Fruit fly (Drosophila melanogaster) whole organism, embryonic: ENCODE data around the gene CG17097.

Source experiments
- Aef1 ChIP-seq: fragments of 200-800 bp; sonication (Bioruptor generic); IDR thresholded peaks from 3 replicates; pipeline ENCODE4 v1.3.6; 2022; ENCODE audit warnings: missing biosample characterization, missing genetic modification characterization
- Asciz ChIP-seq: fragments of 200-800 bp; sonication (Bioruptor generic); optimal IDR thresholded peaks from 2 replicates; lab custom pipeline; 2017; ENCODE audit warnings: missing biosample characterization, mild to moderate bottlenecking, missing genetic modification characterization, missing genetic modification reagents
- Atf-2 ChIP-seq: fragments of 200-800 bp; sonication (Bioruptor generic); optimal IDR thresholded peaks from 2 replicates; lab custom pipeline; 2016; ENCODE audit warnings: missing biosample characterization, missing genetic modification characterization
- Bgb ChIP-seq: fragments of 200-800 bp; sonication (Bioruptor generic); IDR thresholded peaks from 2 replicates; pipeline ENCODE4 v1.3.6; 2022; ENCODE audit warnings: missing biosample characterization, missing genetic modification characterization; ENCODE audit not compliant: partially characterized antibody
- BtbVII ChIP-seq: fragments of 200-800 bp; sonication (Bioruptor generic); optimal IDR thresholded peaks from 3 replicates; lab custom pipeline; 2017; ENCODE audit warnings: missing biosample characterization, mild to moderate bottlenecking, missing genetic modification characterization
- Bteb2 ChIP-seq: fragments of 200-800 bp; sonication (Bioruptor generic); optimal IDR thresholded peaks from 2 replicates; lab custom pipeline; 2016; ENCODE audit warnings: missing biosample characterization, missing genetic modification characterization
- CG10431 ChIP-seq: fragments of 200-800 bp; sonication (Bioruptor generic); optimal IDR thresholded peaks from 3 replicates; lab custom pipeline; 2018; ENCODE audit warnings: missing biosample characterization, mild to moderate bottlenecking, missing genetic modification characterization
- CG10959 ChIP-seq: fragments of 200-800 bp; sonication (Bioruptor generic); IDR thresholded peaks from 2 replicates; pipeline ENCODE4 v1.3.6; 2022; ENCODE audit warnings: missing biosample characterization, missing genetic modification characterization
- CG11247 ChIP-seq: fragments of 200-800 bp; sonication (Bioruptor generic); IDR thresholded peaks from 2 replicates; pipeline ENCODE4 v1.3.6; 2022; ENCODE audit warnings: missing biosample characterization, missing genetic modification characterization
- CG12104 ChIP-seq: fragments of 200-800 bp; sonication (Bioruptor generic); optimal IDR thresholded peaks from 3 replicates; lab custom pipeline; 2016; ENCODE audit warnings: missing biosample characterization, missing genetic modification characterization
- CG1233 ChIP-seq: fragments of 200-800 bp; sonication (Bioruptor generic); optimal IDR thresholded peaks from 4 replicates; lab custom pipeline; 2018; ENCODE audit warnings: missing biosample characterization, mild to moderate bottlenecking, missing genetic modification characterization
- CG13424 ChIP-seq: fragments of 200-800 bp; sonication (Bioruptor generic); optimal IDR thresholded peaks from 2 replicates; lab custom pipeline; 2019; ENCODE audit warnings: missing biosample characterization, mild to moderate bottlenecking, missing genetic modification characterization, moderate library complexity
- CG15601 ChIP-seq: fragments of 200-800 bp; sonication (Bioruptor generic); optimal IDR thresholded peaks from 3 replicates; lab custom pipeline; 2019; ENCODE audit warnings: missing biosample characterization, mild to moderate bottlenecking, missing genetic modification characterization, moderate library complexity
- CG17385 ChIP-seq: fragments of 200-800 bp; sonication (Bioruptor generic); optimal IDR thresholded peaks from 3 replicates; lab custom pipeline; 2018; ENCODE audit warnings: missing biosample characterization, mild to moderate bottlenecking, missing genetic modification characterization
- CG17802 ChIP-seq: fragments of 200-800 bp; sonication (Bioruptor generic); optimal IDR thresholded peaks from 2 replicates; lab custom pipeline; 2018; ENCODE audit warnings: missing biosample characterization, mild to moderate bottlenecking, missing genetic modification characterization, moderate library complexity
- CG2712 ChIP-seq: fragments of 200-800 bp; optimal IDR thresholded peaks from 3 replicates; lab custom pipeline; 2019; ENCODE audit warnings: missing biosample characterization, mild to moderate bottlenecking, missing genetic modification characterization, moderate library complexity
- CG34376 ChIP-seq: fragments of 200-800 bp; sonication (Bioruptor generic); optimal IDR thresholded peaks from 2 replicates; lab custom pipeline; 2018; ENCODE audit warnings: missing biosample characterization, mild to moderate bottlenecking, missing genetic modification characterization
- CG4617 ChIP-seq: fragments of 200-800 bp; sonication (Bioruptor generic); optimal IDR thresholded peaks from 3 replicates; lab custom pipeline; 2016; ENCODE audit warnings: missing biosample characterization, missing genetic modification characterization, borderline replicate concordance
- CG4707 ChIP-seq: fragments of 200-800 bp; sonication (Bioruptor generic); optimal IDR thresholded peaks from 2 replicates; lab custom pipeline; 2018; ENCODE audit warnings: missing biosample characterization, mild to moderate bottlenecking, missing genetic modification characterization, moderate library complexity
- CG9932 ChIP-seq: fragments of 200-800 bp; sonication (Bioruptor generic); IDR thresholded peaks from 2 replicates; pipeline ENCODE4 v1.3.6; 2022; ENCODE audit warnings: missing biosample characterization, missing genetic modification characterization
- D ChIP-seq, 2 experiments: fragments of 200-800 bp in 1 of 2; fragments of >200 bp in 1 of 2; sonication (Bioruptor generic) in 1 of 2; optimal IDR thresholded peaks; 2 replicates in 1 of 2; 3 replicates in 1 of 2; lab custom pipeline; 2017; ENCODE audit warnings: mild to moderate bottlenecking in 1 of 2, missing biosample characterization in 1 of 2, missing genetic modification characterization in 1 of 2, missing genetic modification reagents in 1 of 2
- Eip74EF ChIP-seq, 2 experiments: fragments of 200-800 bp in 1 of 2; fragments of >200 bp in 1 of 2; sonication (Bioruptor generic) in 1 of 2; optimal IDR thresholded peaks; 2 replicates each; lab custom pipeline; 2017 to 2019; ENCODE audit warnings: missing biosample characterization in 2 of 2, missing genetic modification characterization in 2 of 2, mild to moderate bottlenecking in 1 of 2, moderate library complexity in 1 of 2
- H15 ChIP-seq: fragments of 200-800 bp; sonication (Bioruptor generic); IDR thresholded peaks from 3 replicates; pipeline ENCODE4 v1.3.6; 2022; ENCODE audit warnings: missing biosample characterization, missing genetic modification characterization
- HmgZ ChIP-seq: fragments of 200-800 bp; sonication (Bioruptor generic); optimal IDR thresholded peaks from 2 replicates; lab custom pipeline; 2018; ENCODE audit warnings: missing biosample characterization, mild to moderate bottlenecking, missing genetic modification characterization
- Hr51 ChIP-seq, 2 experiments: fragments of 200-800 bp; sonication (Bioruptor generic); optimal IDR thresholded peaks; 2 replicates in 1 of 2; 3 replicates in 1 of 2; lab custom pipeline; 2016 to 2018; ENCODE audit warnings: missing biosample characterization in 2 of 2, missing genetic modification characterization in 2 of 2, mild to moderate bottlenecking in 1 of 2, moderate library complexity in 1 of 2
- Meics ChIP-seq: fragments of 200-800 bp; sonication (Bioruptor generic); optimal IDR thresholded peaks from 2 replicates; lab custom pipeline; 2017; ENCODE audit warnings: missing biosample characterization, mild to moderate bottlenecking, missing genetic modification characterization
- Mrtf ChIP-seq: fragments of 200-800 bp; sonication (Bioruptor generic); IDR thresholded peaks from 3 replicates; pipeline ENCODE4 v1.3.6; 2022; ENCODE audit warnings: missing biosample characterization, missing genetic modification characterization
- NC2α ChIP-seq: fragments of 200-800 bp; sonication (Bioruptor generic); optimal IDR thresholded peaks from 2 replicates; lab custom pipeline; 2016; ENCODE audit warnings: missing biosample characterization, missing genetic modification characterization
- Side ChIP-seq: fragments of 200-800 bp; sonication (Bioruptor generic); optimal IDR thresholded peaks from 2 replicates; lab custom pipeline; 2016; ENCODE audit warnings: missing biosample characterization, missing genetic modification characterization
- Vsx1 ChIP-seq: fragments of 200-800 bp; sonication (Bioruptor generic); optimal IDR thresholded peaks from 2 replicates; lab custom pipeline; 2017; ENCODE audit warnings: missing biosample characterization, mild to moderate bottlenecking, missing genetic modification characterization, missing genetic modification reagents
- abd-A ChIP-seq: fragments of 200-800 bp; sonication (Bioruptor generic); optimal IDR thresholded peaks from 3 replicates; lab custom pipeline; 2019; ENCODE audit warnings: missing biosample characterization, mild to moderate bottlenecking, missing genetic modification characterization, moderate library complexity
- ase ChIP-seq: fragments of 200-800 bp; sonication (Bioruptor generic); IDR thresholded peaks from 3 replicates; pipeline ENCODE4 v1.3.6; 2022; ENCODE audit warnings: missing biosample characterization, missing genetic modification characterization
- ato ChIP-seq: fragments of 200-800 bp; sonication (Bioruptor generic); IDR thresholded peaks from 2 replicates; pipeline ENCODE4 v1.3.6; 2022; ENCODE audit warnings: missing biosample characterization, missing genetic modification characterization; ENCODE audit not compliant: partially characterized antibody
- dimm ChIP-seq: fragments of 200-800 bp; sonication (Bioruptor generic); IDR thresholded peaks from 2 replicates; pipeline ENCODE4 v1.3.6; 2022; ENCODE audit warnings: missing biosample characterization, missing genetic modification characterization
- fd102C ChIP-seq: fragments of 200-800 bp; sonication (Bioruptor generic); optimal IDR thresholded peaks from 2 replicates; lab custom pipeline; 2018; ENCODE audit warnings: missing biosample characterization, mild to moderate bottlenecking, missing genetic modification characterization, moderate library complexity
- fd96Cb ChIP-seq: fragments of 200-800 bp; sonication (Bioruptor generic); optimal IDR thresholded peaks from 2 replicates; lab custom pipeline; 2018; ENCODE audit warnings: missing biosample characterization, mild to moderate bottlenecking, missing genetic modification characterization, moderate library complexity
- fu2 ChIP-seq: fragments of 200-800 bp; sonication (Bioruptor generic); optimal IDR thresholded peaks from 2 replicates; lab custom pipeline; 2016; ENCODE audit warnings: missing biosample characterization, missing genetic modification characterization
- gce ChIP-seq: fragments of 200-800 bp; sonication (Bioruptor generic); IDR thresholded peaks from 3 replicates; pipeline ENCODE4 v1.3.6; 2022; ENCODE audit warnings: missing biosample characterization, missing genetic modification characterization
- lilli ChIP-seq: fragments of 200-800 bp; sonication (Bioruptor generic); optimal IDR thresholded peaks from 3 replicates; lab custom pipeline; 2016; ENCODE audit warnings: missing biosample characterization, missing genetic modification characterization
- nmo ChIP-seq: fragments of 200-800 bp; sonication (Bioruptor generic); optimal IDR thresholded peaks from 2 replicates; lab custom pipeline; 2018; ENCODE audit warnings: missing biosample characterization, mild to moderate bottlenecking, missing genetic modification characterization, moderate library complexity
- nom ChIP-seq: fragments of 200-800 bp; sonication (Bioruptor generic); optimal IDR thresholded peaks from 2 replicates; lab custom pipeline; 2017; ENCODE audit warnings: missing biosample characterization, missing genetic modification characterization, mild to moderate bottlenecking, moderate library complexity, missing genetic modification reagents
- org-1 ChIP-seq: fragments of 200-800 bp; sonication (Bioruptor generic); optimal IDR thresholded peaks from 2 replicates; lab custom pipeline; 2017; ENCODE audit warnings: missing biosample characterization, missing genetic modification characterization
- prd ChIP-seq, 3 experiments: fragments of >200 bp in 2 of 3; fragments of 200-800 bp in 1 of 3; sonication (Bioruptor generic) in 1 of 3; optimal IDR thresholded peaks in 2 of 3; IDR thresholded peaks in 1 of 3; 2 replicates in 2 of 3; 3 replicates in 1 of 3; pipeline versions ENCODE4 v1.3.6 to Lab custom; 2017 to 2022; ENCODE audit warnings: missing biosample characterization in 1 of 3, missing genetic modification characterization in 1 of 3
- psq ChIP-seq: fragments of 200-800 bp; sonication (Bioruptor generic); optimal IDR thresholded peaks from 2 replicates; lab custom pipeline; 2017; ENCODE audit warnings: missing biosample characterization, missing genetic modification characterization
- sens-2 ChIP-seq: fragments of 200-800 bp; sonication (Bioruptor generic); IDR thresholded peaks from 2 replicates; pipeline ENCODE4 v1.3.6; 2022; ENCODE audit warnings: missing biosample characterization, missing genetic modification characterization
- sim ChIP-seq: fragments of 200-800 bp; sonication (Bioruptor generic); IDR thresholded peaks from 2 replicates; pipeline ENCODE4 v1.3.6; 2022; ENCODE audit warnings: missing biosample characterization, missing genetic modification characterization
- tin ChIP-seq: fragments of 200-800 bp; sonication (Bioruptor generic); optimal IDR thresholded peaks from 3 replicates; lab custom pipeline; 2016; ENCODE audit warnings: missing biosample characterization, missing genetic modification characterization
- tup ChIP-seq: fragments of 200-800 bp; sonication (Bioruptor generic); optimal IDR thresholded peaks from 2 replicates; lab custom pipeline; 2016; ENCODE audit warnings: missing biosample characterization, mild to moderate bottlenecking, missing genetic modification characterization, moderate library complexity
- zfh1 ChIP-seq: fragments of 200-800 bp; sonication (Bioruptor generic); IDR thresholded peaks from 3 replicates; pipeline ENCODE4 v1.3.6; 2022; ENCODE audit warnings: missing biosample characterization, missing genetic modification characterization

Gene CG17097

dm6 chr2L:10665603-10666002, 19.4 kb downstream of the CG17097 start (continued):
- no peak for TF ChIP-seq D (optimal IDR thresholded peaks at IDR 0.05; lab: Kevin White, UChicago)
- TF ChIP-seq D (GFP tag; optimal IDR thresholded peaks at IDR 0.05; lab: Kevin White, UChicago), result peak; percentile 3
- TF ChIP-seq Hr51 (GFP tag; optimal IDR thresholded peaks at IDR 0.05; lab: Kevin White, UChicago), result peak; percentile 43 to 89
- no peak for TF ChIP-seq CG10431 (GFP tag; lab: Kevin White, UChicago)
- TF ChIP-seq Aef1 (GFP tag; lab: Robert Waterston, UW), result peak; percentile 87
- TF ChIP-seq NC2α (GFP tag; lab: Kevin White, UChicago), result peak; percentile 42
- TF ChIP-seq psq (GFP tag; lab: Kevin White, UChicago), result peak; percentile 43
- TF ChIP-seq nmo (GFP tag; lab: Kevin White, UChicago), result peak; percentile 67
- TF ChIP-seq dimm, result peak; percentile 65
- peak; percentile 31; the same call in 1 of the 2 replicates for TF ChIP-seq sens-2 (GFP tag; lab: Robert Waterston, UW)
- TF ChIP-seq CG10959, result peak; percentile 63
- TF ChIP-seq Meics, result peak; percentile 75
- peak; percentile 85 for TF ChIP-seq lilli
- peak; percentile 66 for TF ChIP-seq CG11247 (GFP tag; lab: Robert Waterston, UW)
- no peak for TF ChIP-seq CG15601
- peak; percentile 77; the same call in 2 of the 3 replicates for TF ChIP-seq gce
- peak; percentile 36 for TF ChIP-seq CG12104
- no peak for TF ChIP-seq CG34376 (GFP tag; lab: Kevin White, UChicago)
- peak; percentile 69 for TF ChIP-seq fd96Cb (tag; lab: Kevin White, UChicago)
- TF ChIP-seq nom (GFP tag; lab: Kevin White, UChicago), result peak; percentile 23
- TF ChIP-seq HmgZ (tag; lab: Kevin White, UChicago), result peak; percentile 60
- peak; percentile 79 for TF ChIP-seq CG2712 (tag; lab: Kevin White, UChicago)
- no peak for TF ChIP-seq fd102C (GFP tag; lab: Kevin White, UChicago)
- peak; percentile 85 for TF ChIP-seq H15 (GFP tag; lab: Robert Waterston, UW)
- TF ChIP-seq CG4707 (GFP tag; lab: Kevin White, UChicago), result no peak
- peak; percentile 62 for TF ChIP-seq Asciz (GFP tag; lab: Kevin White, UChicago)
- TF ChIP-seq CG17385, result peak; percentile 76
- peak; percentile 72 for TF ChIP-seq Side (GFP tag; lab: Kevin White, UChicago)
- no peak for TF ChIP-seq Bgb
- peak; percentile 60 for TF ChIP-seq CG1233 (GFP tag; lab: Kevin White, UChicago)
- TF ChIP-seq prd (optimal IDR thresholded peaks at IDR 0.05; lab: Kevin White, UChicago), result no peak
- peak; percentile 92 for TF ChIP-seq prd (GFP tag; IDR thresholded peaks at IDR 0.05; lab: Robert Waterston, UW)
- peak; percentile 86 for TF ChIP-seq ase
- peak; percentile 83 for TF ChIP-seq CG13424 (tag; lab: Kevin White, UChicago)
- no peak for TF ChIP-seq ato (GFP tag; lab: Robert Waterston, UW)
- TF ChIP-seq BtbVII (GFP tag; lab: Kevin White, UChicago), result peak; percentile 19
- peak; percentile 54; the same call in 1 of the 2 replicates for TF ChIP-seq sim (GFP tag; lab: Robert Waterston, UW)
- peak; percentile 86 for TF ChIP-seq zfh1 (GFP tag; lab: Robert Waterston, UW)
- TF ChIP-seq tup (GFP tag; lab: Kevin White, UChicago), result peak; percentile 57
- peak; percentile 31 for TF ChIP-seq CG4617 (GFP tag; lab: Kevin White, UChicago)
- peak; percentile 43 for TF ChIP-seq CG17802 (tag; lab: Kevin White, UChicago)
- TF ChIP-seq abd-A (tag; lab: Kevin White, UChicago), result no peak
- TF ChIP-seq Bteb2, result peak; percentile 72
- peak; percentile 51 for TF ChIP-seq org-1
- peak; percentile 74 for TF ChIP-seq Atf-2
- peak; percentile 38 for TF ChIP-seq Vsx1
- peak; percentile 81 for TF ChIP-seq CG9932 (GFP tag; lab: Robert Waterston, UW)
- peak; percentile 89 for TF ChIP-seq Mrtf (GFP tag; lab: Robert Waterston, UW)
- peak in 1 of 2 experiments; percentile 72 for TF ChIP-seq Eip74EF (GFP tag; optimal IDR thresholded peaks at IDR 0.05; lab: Kevin White, UChicago)
- peak; percentile 58 for TF ChIP-seq fu2 (GFP tag; lab: Kevin White, UChicago)
- TF ChIP-seq tin, result peak; percentile 74
